Worm (Caenorhabditis elegans) whole organism, early embryonic: ENCODE measurements around the gene C50H2.4.

Experiments
- B0310.2 ChIP-seq: sonication (generic microtip); optimal IDR thresholded peaks from 2 replicates; lab custom pipeline; 2016; ENCODE audit warnings: mild to moderate bottlenecking, missing genetic modification characterization, missing compliant biosample characterization
- aly-1 ChIP-seq: sonication (generic microtip); optimal IDR thresholded peaks from 2 replicates; lab custom pipeline; 2016; ENCODE audit warnings: missing genetic modification characterization, missing compliant biosample characterization
- ama-1 ChIP-seq: fragments of 150-350 bp; optimal IDR thresholded peaks from 2 replicates; lab custom pipeline; 2014
- ceh-13 ChIP-seq: fragments of 200-800 bp; sonication (Bioruptor generic); optimal IDR thresholded peaks from 2 replicates; lab custom pipeline; 2018; ENCODE audit warnings: mild to moderate bottlenecking, missing genetic modification characterization, missing compliant biosample characterization
- flt-1 ChIP-seq: fragments of 200-800 bp; sonication (Bioruptor generic); IDR thresholded peaks from 2 replicates; pipeline ENCODE4 v1.3.6; 2022; ENCODE audit warnings: missing genetic modification characterization, missing compliant biosample characterization
- hmbx-1 ChIP-seq: sonication (generic microtip); optimal IDR thresholded peaks from 2 replicates; lab custom pipeline; 2016; ENCODE audit warnings: mild to moderate bottlenecking, missing genetic modification characterization, missing compliant biosample characterization
- hmg-4 ChIP-seq: fragments of 200-800 bp; sonication (Bioruptor generic); optimal IDR thresholded peaks from 2 replicates; lab custom pipeline; 2018; ENCODE audit warnings: mild to moderate bottlenecking, missing genetic modification characterization, missing compliant biosample characterization
- hnd-1 ChIP-seq: sonication (generic microtip); optimal IDR thresholded peaks from 2 replicates; lab custom pipeline; 2016; ENCODE audit warnings: missing genetic modification characterization, missing compliant biosample characterization
- tbx-37 ChIP-seq: fragments of 200-800 bp; sonication (Bioruptor generic); conservative IDR thresholded peaks from 2 replicates; pipeline ENCODE4 v1.3.6; 2022; ENCODE audit warnings: missing genetic modification reagents, missing genetic modification characterization, missing compliant biosample characterization
- tra-4 ChIP-seq: sonication (generic microtip); optimal IDR thresholded peaks from 2 replicates; lab custom pipeline; 2017; ENCODE audit warnings: missing genetic modification characterization, missing compliant biosample characterization

- TF ChIP-seq hnd-1 (no peak), B0310.2 (tag; lab: Kevin White, UChicago) (no peak), ama-1 (no peak), hmg-4 (GFP tag; lab: Kevin White, UChicago) (no peak), aly-1 (tag; lab: Kevin White, UChicago) (no peak), flt-1 (GFP tag; lab: Robert Waterston, UW) (no peak), tra-4 (no peak), hmbx-1 (tag; lab: Kevin White, UChicago) (no peak), ceh-13 (no peak), tbx-37 (GFP tag; lab: Robert Waterston, UW) (no peak)
These were observed 9.6 kb upstream of the C50H2.4 start for ce11 chrV:9907205-9907604.
